Worm (Caenorhabditis elegans): ENCODE measurements around the gene phf-31.

Gene phf-31

DNA sequence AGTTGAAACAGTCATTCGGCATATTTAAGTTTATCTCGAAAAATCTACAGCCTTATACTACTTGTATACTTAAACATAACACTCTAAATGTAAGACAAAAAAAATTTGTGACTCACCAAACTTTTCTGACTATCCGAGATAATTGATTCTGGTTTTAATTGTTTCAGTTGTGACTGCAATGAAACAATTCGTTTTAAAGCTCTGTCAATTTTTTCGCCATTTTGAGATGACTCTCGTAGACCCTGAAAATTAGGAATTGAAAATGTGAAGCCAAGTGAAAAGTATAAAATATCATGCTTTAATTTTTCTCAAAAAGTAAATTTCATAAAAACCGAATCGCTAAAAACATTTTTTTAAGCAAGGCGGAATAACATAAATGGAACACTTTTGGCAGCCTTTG is 22.5 kb downstream of the phf-31 start:
- TF ChIP-seq nhr-12 (tag; optimal IDR thresholded peaks at IDR 0.05) (no peak), ZK546.5 (tag; optimal IDR thresholded peaks at IDR 0.05) (no peak), nhr-25 (tag; optimal IDR thresholded peaks at IDR 0.05) (no peak), snpc-4 (tag; optimal IDR thresholded peaks at IDR 0.05) (no peak), sem-4 (tag; optimal IDR thresholded peaks at IDR 0.05) (no peak), elt-1 (tag; optimal IDR thresholded peaks at IDR 0.05) (no peak), sma-9 (GFP tag; optimal IDR thresholded peaks at IDR 0.05) (no peak), sma-9 (tag; optimal IDR thresholded peaks at IDR 0.05) (no peak), mdl-1 (tag; optimal IDR thresholded peaks at IDR 0.05) (no peak), lin-39 (tag; optimal IDR thresholded peaks at IDR 0.05) (no peak), lin-11 (tag; optimal IDR thresholded peaks at IDR 0.05) (no peak), nhr-6 (tag; optimal IDR thresholded peaks at IDR 0.05) (no peak), nhr-129 (tag; optimal IDR thresholded peaks at IDR 0.05) (no peak), R02D3.7 (tag; optimal IDR thresholded peaks at IDR 0.05) (no peak), mab-5 (tag; optimal IDR thresholded peaks at IDR 0.05) (no peak), ztf-1 (GFP tag; conservative IDR thresholded peaks at IDR 0.05) (no peak)

DNA sequence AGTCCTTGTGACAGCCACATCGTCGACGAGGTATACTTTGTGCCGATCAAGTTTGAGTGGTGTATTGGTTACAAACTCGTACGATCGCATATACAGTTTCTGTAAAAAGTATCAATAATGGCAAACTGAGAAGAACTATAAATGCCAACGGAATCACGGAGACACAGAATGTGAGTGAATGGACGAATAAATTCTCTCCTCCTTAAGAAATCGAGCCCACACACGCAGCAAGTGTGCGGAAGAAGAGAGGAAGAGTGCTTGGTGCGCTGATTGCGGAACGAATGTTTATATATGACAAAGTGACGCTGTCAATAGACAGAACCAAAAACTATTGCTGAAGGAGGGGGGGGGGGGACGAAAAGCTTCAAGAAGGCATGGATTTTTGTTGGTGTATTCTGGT is 30.0 kb downstream of the phf-31 start, which contains the start of gene rhgf-1:
Gene rhgf-1 (minus strand): TSS at position 101 of the 400 bp plus-strand sequence.
- TF ChIP-seq aly-2 (tag; optimal IDR thresholded peaks at IDR 0.05) (no peak), sem-4 (tag; optimal IDR thresholded peaks at IDR 0.05) (no peak)

DNA sequence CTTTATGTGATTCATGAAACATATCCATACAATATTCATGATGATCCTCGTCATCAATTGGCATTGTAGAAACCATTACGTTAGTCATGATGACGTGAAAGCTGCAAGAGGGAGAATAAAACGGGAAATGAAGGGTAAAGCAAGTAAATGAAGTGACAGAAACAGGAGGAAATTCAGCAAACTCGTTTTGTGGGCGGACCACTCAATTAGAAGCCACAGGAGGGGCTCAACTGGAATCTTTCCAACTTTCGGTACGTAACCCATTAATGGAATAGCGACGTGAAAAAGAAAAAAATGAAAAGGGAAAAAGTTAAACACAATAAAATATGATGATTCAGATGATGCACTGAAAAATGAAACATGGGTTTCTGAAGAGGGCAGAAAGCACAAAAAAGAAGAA is 35.2 kb downstream of the phf-31 start, which contains the start of gene T01C1.4:
Gene T01C1.4 (minus strand): TSS at position 101 of the 400 bp plus-strand sequence.
- peak; percentile 3 for TF ChIP-seq sma-9 (GFP tag; optimal IDR thresholded peaks at IDR 0.05)
- no peak for TF ChIP-seq sma-9 (tag; optimal IDR thresholded peaks at IDR 0.05)
- TF ChIP-seq nhr-25 (tag; optimal IDR thresholded peaks at IDR 0.05) = no peak

DNA sequence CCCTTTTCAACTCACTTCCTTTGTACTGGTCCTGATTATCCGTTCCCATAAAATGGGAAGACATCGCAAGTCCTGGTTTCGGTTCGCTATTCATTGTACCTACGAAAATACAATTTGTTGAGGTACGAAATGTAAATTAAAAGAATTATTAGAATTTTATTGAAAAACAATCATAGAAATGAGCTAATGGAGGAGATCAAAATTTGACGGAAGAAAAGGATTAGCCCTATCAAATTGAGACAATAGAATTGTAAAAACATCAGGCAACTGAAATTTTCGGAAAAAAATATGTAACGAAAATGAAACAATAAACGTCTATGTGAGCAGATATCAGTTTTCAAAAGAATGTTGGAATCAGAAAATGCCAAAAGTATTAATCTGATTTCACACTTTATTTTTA is 40.2 kb downstream of the phf-31 start, which contains the start of gene mbr-1:
Gene mbr-1 (minus strand): TSS at position 101 of the 400 bp plus-strand sequence.
- TF ChIP-seq nhr-237 (tag; optimal IDR thresholded peaks at IDR 0.05) (no peak), nhr-77 (tag; optimal IDR thresholded peaks at IDR 0.05) (no peak), lin-13 (GFP tag; optimal IDR thresholded peaks at IDR 0.05) (no peak), mbf-1 (tag; optimal IDR thresholded peaks at IDR 0.05) (no peak), blmp-1 (tag; optimal IDR thresholded peaks at IDR 0.05; ENCODE audit: insufficient read depth) (no peak), egl-27 (tag; optimal IDR thresholded peaks at IDR 0.05) (no peak), gmeb-1 (tag; optimal IDR thresholded peaks at IDR 0.05) (no peak), elt-1 (tag; optimal IDR thresholded peaks at IDR 0.05) (no peak), lin-39 (tag; optimal IDR thresholded peaks at IDR 0.05) (no peak), fos-1 (tag; optimal IDR thresholded peaks at IDR 0.05) (no peak)

DNA sequence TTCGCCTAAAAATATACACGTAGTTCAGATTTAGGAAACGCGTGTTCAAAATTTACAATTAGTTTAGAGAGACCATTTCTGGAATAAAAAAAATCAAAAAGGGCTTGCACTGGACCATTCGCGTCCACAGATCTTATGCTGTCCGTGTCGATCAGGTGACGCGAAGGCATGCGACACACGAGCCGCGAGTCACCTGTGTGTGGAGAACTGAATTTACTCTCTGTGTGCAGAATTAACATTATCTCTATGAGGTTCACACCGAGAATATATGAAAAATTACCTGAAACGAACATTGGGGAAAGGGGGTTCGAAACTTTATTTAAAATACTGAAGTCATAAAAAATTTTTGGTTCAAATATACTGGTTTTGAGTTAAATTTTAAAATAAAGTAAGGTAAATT is 45.9 kb downstream of the phf-31 start:
- TF ChIP-seq nhr-23 (tag; optimal IDR thresholded peaks at IDR 0.05) = no peak
- no peak for TF ChIP-seq sem-4 (tag; optimal IDR thresholded peaks at IDR 0.05)
- no peak for TF ChIP-seq snpc-4 (tag; optimal IDR thresholded peaks at IDR 0.05)
- TF ChIP-seq nhr-21 (tag; optimal IDR thresholded peaks at IDR 0.05) = no peak
- no peak for TF ChIP-seq lsy-2 (tag; optimal IDR thresholded peaks at IDR 0.05)
- TF ChIP-seq ztf-11 (tag; optimal IDR thresholded peaks at IDR 0.05) = no peak
- TF ChIP-seq dmd-4 (tag; optimal IDR thresholded peaks at IDR 0.05) = no peak
- TF ChIP-seq ceh-16 (tag; optimal IDR thresholded peaks at IDR 0.05) = no peak
- TF ChIP-seq mbf-1 (tag; optimal IDR thresholded peaks at IDR 0.05) = no peak
- no peak for TF ChIP-seq aly-2 (tag; optimal IDR thresholded peaks at IDR 0.05)

DNA sequence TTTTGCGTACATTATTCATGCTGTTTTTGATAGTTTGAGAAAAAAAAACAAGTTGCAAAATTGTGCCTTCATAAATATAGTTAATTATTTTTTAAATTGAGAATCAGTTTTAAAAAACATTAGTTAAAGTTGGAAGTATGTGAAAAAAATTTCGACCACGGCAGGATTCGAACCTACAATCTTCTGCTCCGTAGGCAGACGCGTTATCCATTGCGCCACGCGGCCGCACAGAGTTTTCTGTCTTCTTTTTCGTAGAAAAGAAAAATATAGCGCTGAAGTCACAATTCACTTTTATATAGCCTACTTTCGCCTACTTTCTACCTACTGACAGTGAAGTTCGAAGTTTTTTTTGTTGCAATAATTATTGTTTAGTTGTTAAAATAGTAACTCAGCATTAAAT is 50.0 kb downstream of the phf-31 start:
- TF ChIP-seq crh-2 (tag; optimal IDR thresholded peaks at IDR 0.05) = peak; percentile 39
- TF ChIP-seq nhr-21 (tag; optimal IDR thresholded peaks at IDR 0.05) = peak; percentile 20
- TF ChIP-seq elt-1 (tag; optimal IDR thresholded peaks at IDR 0.05) = no peak
- TF ChIP-seq fos-1 (tag; optimal IDR thresholded peaks at IDR 0.05) = peak; percentile 4

Measured in whole organism, L2 larva.